Worm (Caenorhabditis elegans) whole organism, young adult: ENCODE measurements around the gene col-130.

ENCODE experiments used
- B0019.2 ChIP-seq: fragments of 200-800 bp; sonication (Bioruptor generic); conservative IDR thresholded peaks from 2 replicates; pipeline ENCODE4 v1.3.6; 2022; ENCODE audit warnings: missing genetic modification reagents, missing genetic modification characterization, missing compliant biosample characterization
- B0261.1 ChIP-seq: sonication (generic microtip); optimal IDR thresholded peaks from 2 replicates; lab custom pipeline; 2016; ENCODE audit warnings: mild to moderate bottlenecking, missing genetic modification characterization, moderate library complexity, missing compliant biosample characterization
- B0336.3 ChIP-seq: fragments of 200-800 bp; sonication (Bioruptor generic); IDR thresholded peaks from 2 replicates; pipeline ENCODE4 v1.3.6; 2022; ENCODE audit warnings: missing genetic modification characterization, missing compliant biosample characterization
- D2030.7 ChIP-seq: fragments of 200-800 bp; sonication (Bioruptor generic); IDR thresholded peaks from 2 replicates; pipeline ENCODE4 v1.3.6; 2022; ENCODE audit warnings: missing genetic modification reagents, missing genetic modification characterization, missing compliant biosample characterization
- F10E7.11 ChIP-seq: sonication (generic microtip); optimal IDR thresholded peaks from 2 replicates; lab custom pipeline; 2017; ENCODE audit warnings: mild to moderate bottlenecking, missing genetic modification characterization, moderate library complexity, missing compliant biosample characterization
- F33H1.4 ChIP-seq: fragments of 200-800 bp; sonication (Bioruptor generic); IDR thresholded peaks from 2 replicates; pipeline ENCODE4 v1.3.6; 2022; ENCODE audit warnings: missing genetic modification reagents, missing genetic modification characterization, missing compliant biosample characterization
- F49E8.2 ChIP-seq: sonication (generic microtip); optimal IDR thresholded peaks from 3 replicates; lab custom pipeline; 2017; ENCODE audit warnings: missing genetic modification characterization, mild to moderate bottlenecking, missing compliant biosample characterization, antibody characterized with exemption, moderate library complexity; ENCODE audit not compliant: insufficient read depth
- F55B11.4 ChIP-seq: sonication (generic microtip); optimal IDR thresholded peaks from 2 replicates; lab custom pipeline; 2016; ENCODE audit warnings: missing compliant biosample characterization, missing genetic modification characterization, borderline replicate concordance; ENCODE audit not compliant: insufficient read depth
- T26A5.8 ChIP-seq: sonication (generic microtip); optimal IDR thresholded peaks from 2 replicates; lab custom pipeline; 2016; ENCODE audit warnings: missing genetic modification characterization, missing compliant biosample characterization
- Y95B8A.8 ChIP-seq: fragments of 200-800 bp; sonication (Bioruptor generic); IDR thresholded peaks from 2 replicates; pipeline ENCODE4 v1.3.6; 2022; ENCODE audit warnings: missing genetic modification reagents, missing genetic modification characterization, missing compliant biosample characterization
- ZK185.1 ChIP-seq: sonication (generic microtip); optimal IDR thresholded peaks from 2 replicates; lab custom pipeline; 2016; ENCODE audit warnings: mild to moderate bottlenecking, missing genetic modification characterization, missing compliant biosample characterization; ENCODE audit not compliant: poor library complexity, severe bottlenecking
- atf-7 ChIP-seq: sonication (generic microtip); optimal IDR thresholded peaks from 2 replicates; lab custom pipeline; 2017; ENCODE audit warnings: mild to moderate bottlenecking, missing genetic modification characterization, missing compliant biosample characterization
- athp-1 ChIP-seq: sonication (generic microtip); optimal IDR thresholded peaks from 2 replicates; lab custom pipeline; 2017; ENCODE audit warnings: mild to moderate bottlenecking, missing genetic modification characterization, missing compliant biosample characterization
- attf-5 ChIP-seq: fragments of 200-800 bp; sonication (Bioruptor generic); optimal IDR thresholded peaks from 2 replicates; lab custom pipeline; 2018; ENCODE audit warnings: mild to moderate bottlenecking, missing genetic modification characterization, missing compliant biosample characterization
- attf-6 ChIP-seq: fragments of 200-800 bp; sonication (Bioruptor generic); IDR thresholded peaks from 2 replicates; pipeline ENCODE4 v1.3.6; 2022; ENCODE audit warnings: missing genetic modification reagents, missing genetic modification characterization, missing compliant biosample characterization
- cebp-1 ChIP-seq, 2 experiments: fragments of 200-800 bp in 1 of 2; sonication (Bioruptor generic) in 1 of 2; sonication (generic microtip) in 1 of 2; IDR thresholded peaks in 1 of 2; optimal IDR thresholded peaks in 1 of 2; 2 replicates each; pipeline versions ENCODE4 v1.3.6 to Lab custom; 2017 to 2022; ENCODE audit warnings: missing compliant biosample characterization in 2 of 2, missing genetic modification characterization in 2 of 2, mild to moderate bottlenecking in 1 of 2, missing genetic modification reagents in 1 of 2, moderate library complexity in 1 of 2
- cebp-2 ChIP-seq: fragments of 200-800 bp; sonication (Bioruptor generic); IDR thresholded peaks from 2 replicates; pipeline ENCODE4 v1.3.6; 2022; ENCODE audit warnings: missing genetic modification characterization, missing compliant biosample characterization
- chd-7 ChIP-seq: sonication (generic microtip); optimal IDR thresholded peaks from 2 replicates; lab custom pipeline; 2016; ENCODE audit warnings: mild to moderate bottlenecking, missing genetic modification characterization, moderate library complexity, missing compliant biosample characterization
- dox-1 ChIP-seq: fragments of 200-800 bp; sonication (Bioruptor generic); IDR thresholded peaks from 2 replicates; pipeline ENCODE4 v1.3.6; 2022; ENCODE audit warnings: missing genetic modification reagents, missing genetic modification characterization, missing compliant biosample characterization
- egl-18 ChIP-seq: fragments of 200-800 bp; sonication (Bioruptor generic); IDR thresholded peaks from 2 replicates; pipeline ENCODE4 v1.3.6; 2022; ENCODE audit warnings: missing genetic modification reagents, missing genetic modification characterization, missing compliant biosample characterization
- ets-4 ChIP-seq: fragments of 200-800 bp; sonication (Bioruptor generic); optimal IDR thresholded peaks from 2 replicates; lab custom pipeline; 2018; ENCODE audit warnings: mild to moderate bottlenecking, missing genetic modification characterization, missing compliant biosample characterization
- hmg-1.2 ChIP-seq: fragments of 200-800 bp; sonication (Bioruptor generic); IDR thresholded peaks from 2 replicates; pipeline ENCODE4 v1.3.6; 2022; ENCODE audit warnings: missing genetic modification reagents, missing genetic modification characterization, missing compliant biosample characterization
- hsf-1 ChIP-seq: fragments of 200-800 bp; sonication (Bioruptor generic); IDR thresholded peaks from 2 replicates; pipeline ENCODE4 v1.3.6; 2022; ENCODE audit warnings: missing genetic modification reagents, missing genetic modification characterization, missing compliant biosample characterization
- lag-1 ChIP-seq: fragments of 200-800 bp; sonication (Bioruptor generic); IDR thresholded peaks from 2 replicates; pipeline ENCODE4 v1.3.6; 2022; ENCODE audit warnings: missing genetic modification reagents, missing genetic modification characterization, missing compliant biosample characterization
- lin-26 ChIP-seq: fragments of 200-800 bp; sonication (Bioruptor generic); IDR thresholded peaks from 2 replicates; pipeline ENCODE4 v1.3.6; 2022; ENCODE audit warnings: missing genetic modification reagents, missing genetic modification characterization, missing compliant biosample characterization
- lin-54 ChIP-seq: fragments of 200-800 bp; sonication (Bioruptor generic); optimal IDR thresholded peaks from 2 replicates; lab custom pipeline; 2018; ENCODE audit warnings: mild to moderate bottlenecking, missing genetic modification characterization, missing compliant biosample characterization
- lsl-1 ChIP-seq: fragments of 200-800 bp; sonication (Bioruptor generic); optimal IDR thresholded peaks from 2 replicates; lab custom pipeline; 2018; ENCODE audit warnings: mild to moderate bottlenecking, missing genetic modification characterization, moderate library complexity, missing compliant biosample characterization
- madf-6 ChIP-seq: fragments of 200-800 bp; sonication (Bioruptor generic); IDR thresholded peaks from 2 replicates; pipeline ENCODE4 v1.3.6; 2022; ENCODE audit warnings: missing genetic modification reagents, missing genetic modification characterization, missing compliant biosample characterization
- mxl-1 ChIP-seq: sonication (generic microtip); optimal IDR thresholded peaks from 2 replicates; lab custom pipeline; 2016; ENCODE audit warnings: missing genetic modification characterization, missing compliant biosample characterization
- nhr-80 ChIP-seq: sonication (generic microtip); optimal IDR thresholded peaks from 2 replicates; lab custom pipeline; 2016; ENCODE audit warnings: missing genetic modification characterization, missing compliant biosample characterization
- nhr-90 ChIP-seq: sonication (generic microtip); optimal IDR thresholded peaks from 2 replicates; lab custom pipeline; 2016; ENCODE audit warnings: missing genotype, mild to moderate bottlenecking, missing genetic modification characterization, missing compliant biosample characterization
- rcor-1 ChIP-seq: fragments of 200-800 bp; sonication (Bioruptor generic); IDR thresholded peaks from 2 replicates; pipeline ENCODE4 v1.3.6; 2022; ENCODE audit warnings: missing genetic modification reagents, missing genetic modification characterization, missing compliant biosample characterization
- rec-8 ChIP-seq, 2 experiments: sonication (generic microtip); optimal IDR thresholded peaks; 2 replicates each; lab custom pipeline; 2016; ENCODE audit warnings: mild to moderate bottlenecking in 2 of 2, missing genetic modification characterization in 2 of 2, missing genetic modification reagents in 2 of 2, missing genotype in 2 of 2, missing biosample characterization in 1 of 2, missing compliant biosample characterization in 1 of 2, moderate library complexity in 1 of 2
- repo-1 ChIP-seq: sonication (generic microtip); optimal IDR thresholded peaks from 2 replicates; lab custom pipeline; 2017; ENCODE audit warnings: mild to moderate bottlenecking, missing genetic modification characterization, missing compliant biosample characterization
- rpc-1 ChIP-seq, 2 experiments: fragments of 150-350 bp in 1 of 2; sonication (generic microtip) in 1 of 2; optimal IDR thresholded peaks; 2 replicates each; lab custom pipeline; 2014 to 2018; ENCODE audit warnings: missing biosample characterization in 1 of 2, missing genetic modification characterization in 1 of 2, missing genetic modification reagents in 1 of 2, missing genotype in 1 of 2
- tbp1 ChIP-seq: fragments of 200-800 bp; sonication (Bioruptor generic); optimal IDR thresholded peaks from 2 replicates; lab custom pipeline; 2018; ENCODE audit warnings: mild to moderate bottlenecking, missing genetic modification characterization, missing compliant biosample characterization
- tlf-1 ChIP-seq: fragments of 200-800 bp; sonication (Bioruptor generic); optimal IDR thresholded peaks from 2 replicates; lab custom pipeline; 2018; ENCODE audit warnings: mild to moderate bottlenecking, missing genetic modification characterization, missing compliant biosample characterization
- unc-62 ChIP-seq: fragments of 150-350 bp; optimal IDR thresholded peaks from 2 replicates; lab custom pipeline; 2014; ENCODE audit warnings: missing biosample characterization, missing genetic modification reagents, missing genetic modification characterization
- ztf-26 ChIP-seq: sonication (generic microtip); optimal IDR thresholded peaks from 2 replicates; lab custom pipeline; 2017; ENCODE audit warnings: missing genetic modification characterization, missing compliant biosample characterization

col-130 gene

DNA sequence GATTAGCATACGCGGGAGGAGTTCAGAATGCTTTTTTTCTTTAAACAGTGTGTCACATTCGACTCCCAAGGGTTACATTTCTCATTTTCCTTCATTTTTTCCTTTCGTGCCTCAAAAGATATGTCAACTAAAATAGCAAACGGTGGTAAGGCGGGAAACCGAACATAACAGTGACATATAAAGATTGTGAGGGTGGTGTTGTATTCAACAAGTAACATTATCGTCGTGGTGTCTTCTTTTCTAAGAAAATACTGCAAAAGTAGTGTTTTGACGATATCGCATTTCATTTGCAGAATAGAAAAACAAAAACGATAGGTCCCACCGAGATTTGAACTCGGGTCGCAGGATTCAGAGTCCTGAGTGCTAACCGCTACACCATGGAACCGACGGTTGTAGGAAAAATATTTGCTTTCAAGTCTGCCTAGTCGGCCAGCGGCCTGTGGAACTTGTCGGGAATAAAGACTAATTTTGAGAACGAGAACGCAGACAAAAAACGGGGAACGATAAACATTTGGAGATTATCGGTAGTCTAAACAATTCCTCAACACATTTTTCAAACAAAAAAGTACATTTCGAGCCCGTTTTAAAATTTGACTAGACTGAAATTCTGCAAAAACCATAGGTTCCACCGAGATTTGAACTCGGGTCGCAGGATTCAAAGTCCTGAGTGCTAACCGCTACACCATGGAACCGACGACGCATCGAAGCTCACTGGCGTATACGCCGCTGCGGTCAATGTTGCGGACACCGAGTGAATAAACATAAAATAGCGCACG, 11.5 kb downstream of the col-130 start (continued):
- TF ChIP-seq repo-1 (tag; lab: Kevin White, UChicago), result no peak
- TF ChIP-seq ztf-26 (tag; lab: Kevin White, UChicago), result peak; percentile 12
- TF ChIP-seq ZK185.1, result peak; percentile 43
- TF ChIP-seq tlf-1 (GFP tag; lab: Kevin White, UChicago), result peak; percentile 18
- TF ChIP-seq mxl-1, result peak; percentile 40
- TF ChIP-seq T26A5.8, result peak; percentile 3
- peak; percentile 92 for TF ChIP-seq tbp1 (GFP tag; lab: Kevin White, UChicago)
- TF ChIP-seq B0019.2 (GFP tag; lab: Robert Waterston, UW), result no peak
- peak; percentile 53 for TF ChIP-seq hmg-1.2 (GFP tag; lab: Robert Waterston, UW)
- no peak for TF ChIP-seq F55B11.4 (tag; lab: Kevin White, UChicago)
- 0 out of 2 replicates have a peak, but pooled peaks have one; percentile 20 for TF ChIP-seq Y95B8A.8 (GFP tag; lab: Robert Waterston, UW)
- peak; percentile 94 for TF ChIP-seq B0261.1 (tag; lab: Kevin White, UChicago)
- peak; percentile 11 for TF ChIP-seq atf-7
- TF ChIP-seq D2030.7, result peak; percentile 28; the same call in 1 of the 2 replicates
- peak; percentile 59; the same call in 1 of the 2 replicates for TF ChIP-seq hsf-1
- peak; percentile 77 for TF ChIP-seq lin-26 (GFP tag; lab: Robert Waterston, UW)
- no peak for TF ChIP-seq F10E7.11
- TF ChIP-seq attf-5 (GFP tag; lab: Kevin White, UChicago), result peak; percentile 19
- TF ChIP-seq cebp-2 (GFP tag; lab: Robert Waterston, UW), result no peak
- peak; percentile 71 for TF ChIP-seq rpc-1 (optimal IDR thresholded peaks at IDR 0.05; lab: Kevin White, UChicago)
- peak; percentile 80 for TF ChIP-seq rpc-1 (tag; optimal IDR thresholded peaks at IDR 0.05; lab: Kevin White, UChicago)
- TF ChIP-seq dox-1 (GFP tag; lab: Robert Waterston, UW), result peak; percentile 50
- peak; percentile 13 for TF ChIP-seq lin-54 (GFP tag; lab: Kevin White, UChicago)
- no peak for TF ChIP-seq unc-62 (GFP tag; lab: Kevin White, UChicago)
- peak; percentile 41 for TF ChIP-seq lsl-1
- no peak for TF ChIP-seq ets-4 (GFP tag; lab: Kevin White, UChicago)
- TF ChIP-seq nhr-80 (tag; lab: Kevin White, UChicago), result peak; percentile 10
- no peak for TF ChIP-seq rec-8 (tag; optimal IDR thresholded peaks at IDR 0.05; lab: Kevin White, UChicago)
- peak; percentile 17 for TF ChIP-seq nhr-90 (tag; lab: Kevin White, UChicago)
- TF ChIP-seq egl-18 (GFP tag; lab: Robert Waterston, UW), result no peak
- TF ChIP-seq cebp-1 (GFP tag; IDR thresholded peaks at IDR 0.05; lab: Robert Waterston, UW), result no peak
- peak; percentile 44 for TF ChIP-seq cebp-1 (tag; optimal IDR thresholded peaks at IDR 0.05; lab: Kevin White, UChicago)
- 0 out of 2 replicates have a peak, but pooled peaks have one; percentile 40 for TF ChIP-seq attf-6 (GFP tag; lab: Robert Waterston, UW)
- TF ChIP-seq lag-1, result no peak
- peak; percentile 57 for TF ChIP-seq athp-1 (tag; lab: Kevin White, UChicago)
- peak; percentile 33; the same call in 1 of the 2 replicates for TF ChIP-seq B0336.3 (GFP tag; lab: Robert Waterston, UW)
- peak; percentile 12 for TF ChIP-seq chd-7 (tag; lab: Kevin White, UChicago)
- TF ChIP-seq F49E8.2 (tag; lab: Kevin White, UChicago), result peak; percentile 40
- peak; percentile 40 for TF ChIP-seq madf-6 (GFP tag; lab: Robert Waterston, UW)
- no peak for TF ChIP-seq rcor-1
- TF ChIP-seq F33H1.4 (GFP tag; lab: Robert Waterston, UW), result peak; percentile 31; the same call in 1 of the 2 replicates
